Worm (Caenorhabditis elegans) whole organism, late embryonic: ENCODE measurements around the gene T25B2.1.

Source experiments
- C38D4.7 ChIP-seq: fragments of 200-800 bp; sonication (Bioruptor generic); optimal IDR thresholded peaks from 2 replicates; lab custom pipeline; 2018; ENCODE audit warnings: mild to moderate bottlenecking, missing genetic modification characterization, moderate library complexity, missing compliant biosample characterization
- T23F11.4 ChIP-seq: fragments of 200-800 bp; sonication (Bioruptor generic); optimal IDR thresholded peaks from 2 replicates; lab custom pipeline; 2018; ENCODE audit warnings: mild to moderate bottlenecking, missing genetic modification characterization, missing compliant biosample characterization
- Y22D7AL.16 ChIP-seq: sonication (generic microtip); optimal IDR thresholded peaks from 2 replicates; lab custom pipeline; 2016; ENCODE audit warnings: missing genetic modification characterization, missing compliant biosample characterization
- ama-1 ChIP-seq: fragments of 150-350 bp; optimal IDR thresholded peaks from 2 replicates; lab custom pipeline; 2014
- ceh-14 ChIP-seq: sonication (generic microtip); optimal IDR thresholded peaks from 2 replicates; lab custom pipeline; 2016; ENCODE audit warnings: missing genotype, missing genetic modification characterization, missing compliant biosample characterization
- ceh-18 ChIP-seq: sonication (generic microtip); optimal IDR thresholded peaks from 2 replicates; lab custom pipeline; 2016; ENCODE audit warnings: missing genetic modification characterization, missing compliant biosample characterization
- ceh-19 ChIP-seq: fragments of 200-800 bp; sonication (Bioruptor generic); optimal IDR thresholded peaks from 2 replicates; lab custom pipeline; 2018; ENCODE audit warnings: mild to moderate bottlenecking, missing genetic modification characterization, missing compliant biosample characterization
- ceh-2 ChIP-seq: sonication (generic microtip); optimal IDR thresholded peaks from 2 replicates; lab custom pipeline; 2016; ENCODE audit warnings: missing genotype, missing genetic modification characterization, missing compliant biosample characterization
- ceh-30 ChIP-seq: fragments of 150-350 bp; optimal IDR thresholded peaks from 2 replicates; lab custom pipeline; 2014; ENCODE audit warnings: missing biosample characterization, missing genetic modification characterization
- ceh-31 ChIP-seq: sonication (generic microtip); optimal IDR thresholded peaks from 2 replicates; lab custom pipeline; 2016; ENCODE audit warnings: missing genetic modification characterization, missing compliant biosample characterization
- ceh-34 ChIP-seq: sonication (generic microtip); optimal IDR thresholded peaks from 2 replicates; lab custom pipeline; 2016; ENCODE audit warnings: mild to moderate bottlenecking, missing genetic modification characterization, missing compliant biosample characterization
- ceh-48 ChIP-seq: sonication (generic microtip); optimal IDR thresholded peaks from 2 replicates; lab custom pipeline; 2016; ENCODE audit warnings: missing genetic modification characterization, inconsistent platforms, missing compliant biosample characterization
- ceh-9 ChIP-seq: sonication (generic microtip); optimal IDR thresholded peaks from 2 replicates; lab custom pipeline; 2016; ENCODE audit warnings: mild to moderate bottlenecking, missing genetic modification characterization, inconsistent platforms, missing compliant biosample characterization
- dmd-4 ChIP-seq: sonication (generic microtip); optimal IDR thresholded peaks from 2 replicates; lab custom pipeline; 2016; ENCODE audit warnings: borderline replicate concordance, missing genetic modification characterization, missing compliant biosample characterization
- fax-1 ChIP-seq: sonication (generic microtip); optimal IDR thresholded peaks from 2 replicates; lab custom pipeline; 2016; ENCODE audit warnings: missing genotype, missing genetic modification characterization, missing compliant biosample characterization
- fkh-10 ChIP-seq: fragments of 150-350 bp; optimal IDR thresholded peaks from 2 replicates; lab custom pipeline; 2014; ENCODE audit warnings: missing biosample characterization, missing genetic modification reagents, missing genetic modification characterization
- gmeb-2 ChIP-seq: sonication (generic microtip); optimal IDR thresholded peaks from 2 replicates; lab custom pipeline; 2016; ENCODE audit warnings: missing genetic modification characterization, inconsistent platforms, missing compliant biosample characterization
- hlh-13 ChIP-seq: fragments of 200-800 bp; sonication (Bioruptor generic); optimal IDR thresholded peaks from 2 replicates; lab custom pipeline; 2018; ENCODE audit warnings: mild to moderate bottlenecking, missing genetic modification characterization, missing compliant biosample characterization
- hlh-15 ChIP-seq: sonication (generic microtip); optimal IDR thresholded peaks from 2 replicates; lab custom pipeline; 2016; ENCODE audit warnings: missing genetic modification characterization, missing compliant biosample characterization
- hlh-30 ChIP-seq: sonication (generic microtip); optimal IDR thresholded peaks from 2 replicates; lab custom pipeline; 2017; ENCODE audit warnings: antibody characterized with exemption, missing genetic modification characterization, missing compliant biosample characterization; ENCODE audit not compliant: insufficient read depth
- hlh-6 ChIP-seq: sonication (generic microtip); optimal IDR thresholded peaks from 2 replicates; lab custom pipeline; 2016; ENCODE audit warnings: missing genotype, missing genetic modification characterization, missing compliant biosample characterization
- hlh-8 ChIP-seq: sonication (generic microtip); optimal IDR thresholded peaks from 2 replicates; lab custom pipeline; 2016; ENCODE audit warnings: missing genotype, missing genetic modification characterization, missing compliant biosample characterization
- lim-6 ChIP-seq: sonication (generic microtip); optimal IDR thresholded peaks from 2 replicates; lab custom pipeline; 2016; ENCODE audit warnings: missing genetic modification characterization, missing compliant biosample characterization
- lin-11 ChIP-seq: fragments of 200-800 bp; sonication (Bioruptor generic); optimal IDR thresholded peaks from 2 replicates; lab custom pipeline; 2018; ENCODE audit warnings: mild to moderate bottlenecking, missing genetic modification characterization, missing compliant biosample characterization
- npax-4 ChIP-seq: sonication (generic microtip); optimal IDR thresholded peaks from 2 replicates; lab custom pipeline; 2016; ENCODE audit warnings: missing genetic modification characterization, missing compliant biosample characterization
- odd-2 ChIP-seq: sonication (generic microtip); optimal IDR thresholded peaks from 2 replicates; lab custom pipeline; 2017; ENCODE audit warnings: antibody characterized with exemption, mild to moderate bottlenecking, missing genetic modification characterization, missing compliant biosample characterization
- pag-3 ChIP-seq: sonication (generic microtip); optimal IDR thresholded peaks from 2 replicates; lab custom pipeline; 2016; ENCODE audit warnings: missing compliant biosample characterization, missing genetic modification characterization, borderline replicate concordance
- pax-1 ChIP-seq: fragments of 150-350 bp; optimal IDR thresholded peaks from 2 replicates; lab custom pipeline; 2014; ENCODE audit warnings: missing biosample characterization, missing genetic modification characterization
- pha-2 ChIP-seq: sonication (generic microtip); optimal IDR thresholded peaks from 2 replicates; lab custom pipeline; 2017; ENCODE audit warnings: mild to moderate bottlenecking, missing genetic modification characterization, missing compliant biosample characterization
- pha-4 ChIP-seq: fragments of 150-350 bp; optimal IDR thresholded peaks from 2 replicates; lab custom pipeline; 2018; ENCODE audit warnings: missing biosample characterization, missing genetic modification reagents, missing genetic modification characterization
- pqm-1 ChIP-seq: sonication (generic microtip); optimal IDR thresholded peaks from 2 replicates; lab custom pipeline; 2016; ENCODE audit warnings: missing genetic modification characterization, missing compliant biosample characterization
- pros-1 ChIP-seq: fragments of 150-350 bp; optimal IDR thresholded peaks from 2 replicates; lab custom pipeline; 2014; ENCODE audit warnings: missing biosample characterization, missing genetic modification reagents, missing genetic modification characterization
- rnt-1 ChIP-seq: sonication (generic microtip); optimal IDR thresholded peaks from 2 replicates; lab custom pipeline; 2016; ENCODE audit warnings: missing genetic modification characterization, missing compliant biosample characterization
- sdc-2 ChIP-seq: sonication (generic microtip); optimal IDR thresholded peaks from 2 replicates; lab custom pipeline; 2016; ENCODE audit warnings: missing genotype, missing genetic modification characterization, missing compliant biosample characterization
- sox-2 ChIP-seq: fragments of 200-800 bp; sonication (Bioruptor generic); IDR thresholded peaks from 2 replicates; pipeline ENCODE4 v1.3.6; 2022; ENCODE audit warnings: missing genetic modification reagents, missing genetic modification characterization, missing compliant biosample characterization
- sox-4 ChIP-seq: sonication (generic microtip); optimal IDR thresholded peaks from 2 replicates; lab custom pipeline; 2017; ENCODE audit warnings: mild to moderate bottlenecking, missing genetic modification characterization, inconsistent platforms, missing compliant biosample characterization
- syd-9 ChIP-seq: sonication (generic microtip); optimal IDR thresholded peaks from 2 replicates; lab custom pipeline; 2016; ENCODE audit warnings: mild to moderate bottlenecking, missing genetic modification characterization, moderate library complexity, missing compliant biosample characterization
- tbx-2 ChIP-seq: sonication (generic microtip); optimal IDR thresholded peaks from 2 replicates; lab custom pipeline; 2016; ENCODE audit warnings: missing genetic modification characterization, missing compliant biosample characterization
- unc-42 ChIP-seq: sonication (generic microtip); optimal IDR thresholded peaks from 2 replicates; lab custom pipeline; 2016; ENCODE audit warnings: missing genotype, missing genetic modification characterization, missing compliant biosample characterization
- unc-55 ChIP-seq: sonication (generic microtip); optimal IDR thresholded peaks from 2 replicates; lab custom pipeline; 2017; ENCODE audit warnings: missing biosample characterization, missing genetic modification reagents, missing genetic modification characterization
- unc-86 ChIP-seq: sonication (generic microtip); optimal IDR thresholded peaks from 2 replicates; lab custom pipeline; 2016; ENCODE audit warnings: missing genetic modification characterization, missing compliant biosample characterization
- ztf-16 ChIP-seq: sonication (generic microtip); optimal IDR thresholded peaks from 2 replicates; lab custom pipeline; 2017; ENCODE audit warnings: missing genetic modification characterization, missing compliant biosample characterization

T25B2.1 gene

ce11 chrX:6173656-6174055 lies at the start of gene T25B2.1:
TSS of gene T25B2.1 (plus strand) at chrX:6173956.
- no peak for TF ChIP-seq ceh-2 (tag; lab: Kevin White, UChicago)
- no peak for TF ChIP-seq pag-3 (tag; lab: Kevin White, UChicago)
- TF ChIP-seq ama-1, result no peak
- TF ChIP-seq pax-1 (tag; lab: Kevin White, UChicago), result no peak
- no peak for TF ChIP-seq sox-2 (GFP tag; lab: Robert Waterston, UW)
- TF ChIP-seq ztf-16 (tag; lab: Kevin White, UChicago), result no peak
- TF ChIP-seq hlh-15 (tag; lab: Kevin White, UChicago), result no peak
- no peak for TF ChIP-seq hlh-13
- TF ChIP-seq npax-4, result no peak
- no peak for TF ChIP-seq syd-9
- no peak for TF ChIP-seq dmd-4 (tag; lab: Kevin White, UChicago)
- TF ChIP-seq lim-6 (tag; lab: Kevin White, UChicago), result no peak
- no peak for TF ChIP-seq ceh-14 (tag; lab: Kevin White, UChicago)
- TF ChIP-seq hlh-6 (tag; lab: Kevin White, UChicago), result no peak

ce11 chrX:6128225-6128686 lies 45.5 kb upstream of the T25B2.1 start, which contains the start of gene C15H9.9:
TSS of gene C15H9.9 (minus strand) at chrX:6128275.
- TF ChIP-seq unc-55 (GFP tag; lab: Kevin White, UChicago), result peak; percentile 28
- TF ChIP-seq T23F11.4 (GFP tag; lab: Kevin White, UChicago), result no peak
- peak; percentile 75 for TF ChIP-seq unc-42 (tag; lab: Kevin White, UChicago)
- TF ChIP-seq ceh-18 (tag; lab: Kevin White, UChicago), result peak; percentile 65
- no peak for TF ChIP-seq ceh-2 (tag; lab: Kevin White, UChicago)
- TF ChIP-seq pqm-1 (tag; lab: Kevin White, UChicago), result no peak
- no peak for TF ChIP-seq C38D4.7 (GFP tag; lab: Kevin White, UChicago)
- peak; percentile 12 for TF ChIP-seq tbx-2 (tag; lab: Kevin White, UChicago)
- TF ChIP-seq rnt-1 (tag; lab: Kevin White, UChicago), result peak; percentile 17
- TF ChIP-seq ceh-31 (tag; lab: Kevin White, UChicago), result peak; percentile 69

- TF ChIP-seq fkh-10 (GFP tag; lab: Kevin White, UChicago) (no peak), unc-86 (tag; lab: Kevin White, UChicago) (no peak), ceh-34 (no peak), unc-42 (tag; lab: Kevin White, UChicago) (no peak), lim-6 (tag; lab: Kevin White, UChicago) (no peak), sdc-2 (tag; lab: Kevin White, UChicago) (no peak), hlh-30 (tag; lab: Kevin White, UChicago) (no peak), ceh-19 (GFP tag; lab: Kevin White, UChicago) (no peak), hlh-13 (no peak), ceh-30 (tag; lab: Kevin White, UChicago) (no peak), ceh-48 (tag; lab: Kevin White, UChicago) (no peak), lin-11 (no peak), T23F11.4 (GFP tag; lab: Kevin White, UChicago) (no peak), ceh-14 (tag; lab: Kevin White, UChicago) (no peak), hlh-8 (tag; lab: Kevin White, UChicago) (no peak), odd-2 (tag; lab: Kevin White, UChicago) (no peak), Y22D7AL.16 (tag; lab: Kevin White, UChicago) (no peak), pha-4 (tag; lab: Kevin White, UChicago) (no peak)
These were observed 45.0 kb upstream of the T25B2.1 start for ce11 chrX:6128773-6129172.

ce11 chrX:6129277-6129676 lies 44.5 kb upstream of the T25B2.1 start:
- TF ChIP-seq hlh-30 (tag; lab: Kevin White, UChicago), result no peak
- no peak for TF ChIP-seq gmeb-2 (tag; lab: Kevin White, UChicago)
- no peak for TF ChIP-seq pros-1
- TF ChIP-seq fax-1 (tag; lab: Kevin White, UChicago), result no peak
- TF ChIP-seq ceh-2 (tag; lab: Kevin White, UChicago), result no peak
- no peak for TF ChIP-seq dmd-4 (tag; lab: Kevin White, UChicago)
- no peak for TF ChIP-seq pha-2
- TF ChIP-seq rnt-1 (tag; lab: Kevin White, UChicago), result no peak
- no peak for TF ChIP-seq pax-1 (tag; lab: Kevin White, UChicago)
- TF ChIP-seq ceh-9 (tag; lab: Kevin White, UChicago), result no peak
- TF ChIP-seq sox-4 (tag; lab: Kevin White, UChicago), result no peak
- no peak for TF ChIP-seq unc-86 (tag; lab: Kevin White, UChicago)
